Worm (Caenorhabditis elegans) whole organism, late embryonic: Measurements from ENCODE around the gene Y75B8A.10.
A peak's percentile ranks its signal among the peaks of the same experiment; 100 is the strongest.

Source experiments
- C08G9.2 ChIP-seq: sonication (generic microtip); optimal IDR thresholded peaks from 2 replicates; lab custom pipeline; 2016; ENCODE audit warnings: mild to moderate bottlenecking, missing genetic modification characterization, moderate library complexity, missing compliant biosample characterization
- K02D7.2 ChIP-seq: sonication (generic microtip); optimal IDR thresholded peaks from 2 replicates; lab custom pipeline; 2017; ENCODE audit warnings: mild to moderate bottlenecking, missing genetic modification characterization, missing compliant biosample characterization
- K09A11.1 ChIP-seq: sonication (generic microtip); optimal IDR thresholded peaks from 2 replicates; lab custom pipeline; 2017; ENCODE audit warnings: antibody characterized with exemption, mild to moderate bottlenecking, missing genetic modification characterization, missing compliant biosample characterization; ENCODE audit not compliant: insufficient read depth
- ceh-18 ChIP-seq: sonication (generic microtip); optimal IDR thresholded peaks from 2 replicates; lab custom pipeline; 2016; ENCODE audit warnings: missing genetic modification characterization, missing compliant biosample characterization
- ceh-2 ChIP-seq: sonication (generic microtip); optimal IDR thresholded peaks from 2 replicates; lab custom pipeline; 2016; ENCODE audit warnings: missing genotype, missing genetic modification characterization, missing compliant biosample characterization
- ceh-30 ChIP-seq: fragments of 150-350 bp; optimal IDR thresholded peaks from 2 replicates; lab custom pipeline; 2014; ENCODE audit warnings: missing biosample characterization, missing genetic modification characterization
- ceh-34 ChIP-seq: sonication (generic microtip); optimal IDR thresholded peaks from 2 replicates; lab custom pipeline; 2016; ENCODE audit warnings: mild to moderate bottlenecking, missing genetic modification characterization, missing compliant biosample characterization
- ceh-48 ChIP-seq: sonication (generic microtip); optimal IDR thresholded peaks from 2 replicates; lab custom pipeline; 2016; ENCODE audit warnings: missing genetic modification characterization, inconsistent platforms, missing compliant biosample characterization
- ceh-6 ChIP-seq: fragments of 200-800 bp; sonication (Bioruptor generic); optimal IDR thresholded peaks from 2 replicates; lab custom pipeline; 2018; ENCODE audit warnings: mild to moderate bottlenecking, missing genetic modification characterization, missing compliant biosample characterization
- dve-1 ChIP-seq: sonication (generic microtip); optimal IDR thresholded peaks from 2 replicates; lab custom pipeline; 2017; ENCODE audit warnings: antibody characterized with exemption, mild to moderate bottlenecking, missing genetic modification characterization, missing compliant biosample characterization
- ets-4 ChIP-seq: sonication (generic microtip); optimal IDR thresholded peaks from 2 replicates; lab custom pipeline; 2016; ENCODE audit warnings: missing genetic modification characterization, missing compliant biosample characterization
- eyg-1 ChIP-seq: sonication (generic microtip); optimal IDR thresholded peaks from 2 replicates; lab custom pipeline; 2016; ENCODE audit warnings: missing genotype, missing genetic modification characterization, missing compliant biosample characterization
- fax-1 ChIP-seq: sonication (generic microtip); optimal IDR thresholded peaks from 2 replicates; lab custom pipeline; 2016; ENCODE audit warnings: missing genotype, missing genetic modification characterization, missing compliant biosample characterization
- hlh-13 ChIP-seq: fragments of 200-800 bp; sonication (Bioruptor generic); optimal IDR thresholded peaks from 2 replicates; lab custom pipeline; 2018; ENCODE audit warnings: mild to moderate bottlenecking, missing genetic modification characterization, missing compliant biosample characterization
- hlh-15 ChIP-seq: sonication (generic microtip); optimal IDR thresholded peaks from 2 replicates; lab custom pipeline; 2016; ENCODE audit warnings: missing genetic modification characterization, missing compliant biosample characterization
- hlh-30 ChIP-seq: sonication (generic microtip); optimal IDR thresholded peaks from 2 replicates; lab custom pipeline; 2017; ENCODE audit warnings: antibody characterized with exemption, missing genetic modification characterization, missing compliant biosample characterization; ENCODE audit not compliant: insufficient read depth
- hlh-8 ChIP-seq: sonication (generic microtip); optimal IDR thresholded peaks from 2 replicates; lab custom pipeline; 2016; ENCODE audit warnings: missing genotype, missing genetic modification characterization, missing compliant biosample characterization
- lin-11 ChIP-seq: fragments of 200-800 bp; sonication (Bioruptor generic); optimal IDR thresholded peaks from 2 replicates; lab custom pipeline; 2018; ENCODE audit warnings: mild to moderate bottlenecking, missing genetic modification characterization, missing compliant biosample characterization
- nfya-1 ChIP-seq: sonication (generic microtip); optimal IDR thresholded peaks from 2 replicates; lab custom pipeline; 2017; ENCODE audit warnings: missing genetic modification characterization, mild to moderate bottlenecking, missing compliant biosample characterization, antibody characterized with exemption, moderate library complexity
- nhr-11 ChIP-seq: fragments of 150-350 bp; optimal IDR thresholded peaks from 2 replicates; lab custom pipeline; 2014; ENCODE audit warnings: missing biosample characterization, missing genetic modification characterization
- odd-2 ChIP-seq: sonication (generic microtip); optimal IDR thresholded peaks from 2 replicates; lab custom pipeline; 2017; ENCODE audit warnings: antibody characterized with exemption, mild to moderate bottlenecking, missing genetic modification characterization, missing compliant biosample characterization
- pag-3 ChIP-seq: sonication (generic microtip); optimal IDR thresholded peaks from 2 replicates; lab custom pipeline; 2016; ENCODE audit warnings: missing compliant biosample characterization, missing genetic modification characterization, borderline replicate concordance
- pat-9 ChIP-seq: fragments of 200-800 bp; sonication (Bioruptor generic); optimal IDR thresholded peaks from 2 replicates; lab custom pipeline; 2018; ENCODE audit warnings: mild to moderate bottlenecking, missing genetic modification characterization, moderate library complexity, missing compliant biosample characterization
- pax-1 ChIP-seq: fragments of 150-350 bp; optimal IDR thresholded peaks from 2 replicates; lab custom pipeline; 2014; ENCODE audit warnings: missing biosample characterization, missing genetic modification characterization
- pha-2 ChIP-seq: sonication (generic microtip); optimal IDR thresholded peaks from 2 replicates; lab custom pipeline; 2017; ENCODE audit warnings: mild to moderate bottlenecking, missing genetic modification characterization, missing compliant biosample characterization
- pqm-1 ChIP-seq: sonication (generic microtip); optimal IDR thresholded peaks from 2 replicates; lab custom pipeline; 2016; ENCODE audit warnings: missing genetic modification characterization, missing compliant biosample characterization
- tbx-2 ChIP-seq: sonication (generic microtip); optimal IDR thresholded peaks from 2 replicates; lab custom pipeline; 2016; ENCODE audit warnings: missing genetic modification characterization, missing compliant biosample characterization
- ttx-3 ChIP-seq: sonication (generic microtip); optimal IDR thresholded peaks from 2 replicates; lab custom pipeline; 2016; ENCODE audit warnings: missing genetic modification reagents, missing genetic modification characterization, missing compliant biosample characterization
- unc-42 ChIP-seq: sonication (generic microtip); optimal IDR thresholded peaks from 2 replicates; lab custom pipeline; 2016; ENCODE audit warnings: missing genotype, missing genetic modification characterization, missing compliant biosample characterization
- unc-86 ChIP-seq: sonication (generic microtip); optimal IDR thresholded peaks from 2 replicates; lab custom pipeline; 2016; ENCODE audit warnings: missing genetic modification characterization, missing compliant biosample characterization
- zip-5 ChIP-seq: sonication (generic microtip); optimal IDR thresholded peaks from 2 replicates; lab custom pipeline; 2016; ENCODE audit warnings: missing genetic modification characterization, missing compliant biosample characterization
- ztf-16 ChIP-seq: sonication (generic microtip); optimal IDR thresholded peaks from 2 replicates; lab custom pipeline; 2017; ENCODE audit warnings: missing genetic modification characterization, missing compliant biosample characterization

Gene Y75B8A.10

DNA sequence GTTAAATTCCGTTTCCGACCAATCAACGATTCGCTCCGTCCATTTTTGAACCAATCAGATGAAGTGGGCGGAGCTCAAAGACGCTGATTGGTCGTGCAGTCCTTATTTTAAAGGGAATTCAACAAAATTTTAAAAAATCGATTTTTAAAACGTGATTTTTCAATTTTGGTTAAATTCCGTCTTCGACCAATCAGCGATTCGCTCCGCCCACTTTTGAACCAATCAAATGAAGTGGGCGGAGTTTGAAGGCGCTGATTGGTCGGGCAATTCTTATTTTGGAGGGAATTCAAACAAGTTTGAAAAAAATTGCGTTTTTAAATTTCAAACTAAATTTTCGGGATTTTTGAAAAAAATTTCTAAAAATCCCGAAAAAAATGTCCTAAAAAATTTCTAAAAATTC is 29.3 kb downstream of the Y75B8A.10 start:
- TF ChIP-seq ceh-2 (tag; lab: Kevin White, UChicago) = no peak
- TF ChIP-seq nfya-1 (tag; lab: Kevin White, UChicago) = peak; percentile 73
- TF ChIP-seq fax-1 (tag; lab: Kevin White, UChicago) = no peak
- no peak for TF ChIP-seq pha-2

DNA sequence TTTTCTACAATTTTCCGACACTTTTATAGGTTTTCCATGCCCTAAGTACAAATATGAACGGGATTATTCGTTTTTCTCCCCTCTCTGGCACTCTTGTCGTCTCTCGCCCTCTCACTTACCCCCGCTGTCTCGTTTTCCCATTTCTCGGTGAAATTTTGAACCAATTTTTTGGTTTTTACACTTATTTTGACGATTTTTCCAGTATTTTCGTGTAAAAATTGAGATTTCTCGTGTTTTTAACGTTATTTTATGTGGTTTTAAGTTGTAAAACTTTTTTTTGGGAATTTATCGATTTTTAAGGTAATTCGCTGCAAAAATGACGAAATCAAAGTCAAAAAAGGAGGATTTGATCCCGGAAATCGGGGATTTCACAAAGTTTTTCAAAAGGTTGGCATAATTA is 30.2 kb downstream of the Y75B8A.10 start, which contains the start of gene Y75B8A.7:
TSS of gene Y75B8A.7 (plus strand) at position 301 of the 400 bp plus-strand sequence.
- TF ChIP-seq ztf-16 (tag; lab: Kevin White, UChicago) = no peak
- no peak for TF ChIP-seq eyg-1 (tag; lab: Kevin White, UChicago)
- no peak for TF ChIP-seq hlh-15 (tag; lab: Kevin White, UChicago)
- no peak for TF ChIP-seq hlh-8 (tag; lab: Kevin White, UChicago)
- no peak for TF ChIP-seq nhr-11 (tag; lab: Kevin White, UChicago)
- no peak for TF ChIP-seq K02D7.2
- no peak for TF ChIP-seq pag-3 (tag; lab: Kevin White, UChicago)
- no peak for TF ChIP-seq odd-2 (tag; lab: Kevin White, UChicago)
- TF ChIP-seq unc-86 (tag; lab: Kevin White, UChicago) = no peak
- TF ChIP-seq ceh-48 (tag; lab: Kevin White, UChicago) = no peak
- TF ChIP-seq pat-9 = no peak
- TF ChIP-seq pqm-1 = no peak
- no peak for TF ChIP-seq ceh-34 (tag; lab: Kevin White, UChicago)
- TF ChIP-seq ceh-18 (tag; lab: Kevin White, UChicago) = no peak
- TF ChIP-seq, all 69 proteins: peak for 0

DNA sequence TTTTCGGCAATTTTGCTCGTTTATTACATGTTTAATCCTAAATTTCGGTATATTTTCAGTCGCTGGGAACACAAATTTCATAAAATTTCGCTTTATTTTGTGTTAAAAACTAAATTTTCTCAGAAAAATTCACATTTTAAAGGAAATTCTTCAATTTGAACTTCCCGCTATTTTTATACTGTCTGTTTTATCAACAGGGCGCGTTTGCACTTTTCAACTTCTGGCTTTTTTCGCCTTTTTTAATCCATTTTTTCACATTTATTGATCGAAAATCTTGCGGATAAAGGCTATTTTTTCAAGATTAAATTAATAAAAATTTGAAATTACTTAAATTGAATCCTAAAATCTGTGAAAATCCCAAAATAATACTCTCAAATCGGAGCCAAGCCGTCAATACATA is 30.7 kb downstream of the Y75B8A.10 start:
- no peak for TF ChIP-seq hlh-15 (tag; lab: Kevin White, UChicago)
- TF ChIP-seq zip-5 (tag; lab: Kevin White, UChicago) = no peak
- TF ChIP-seq lin-11 (tag; lab: Kevin White, UChicago) = no peak
- TF ChIP-seq tbx-2 (tag; lab: Kevin White, UChicago) = no peak
- no peak for TF ChIP-seq C08G9.2 (tag; lab: Kevin White, UChicago)
- TF ChIP-seq hlh-13 (GFP tag; lab: Kevin White, UChicago) = no peak
- TF ChIP-seq unc-42 (tag; lab: Kevin White, UChicago) = peak; percentile 27
- peak; percentile 9 for TF ChIP-seq nfya-1 (tag; lab: Kevin White, UChicago)
- TF ChIP-seq, all 69 proteins: peak for 2

DNA sequence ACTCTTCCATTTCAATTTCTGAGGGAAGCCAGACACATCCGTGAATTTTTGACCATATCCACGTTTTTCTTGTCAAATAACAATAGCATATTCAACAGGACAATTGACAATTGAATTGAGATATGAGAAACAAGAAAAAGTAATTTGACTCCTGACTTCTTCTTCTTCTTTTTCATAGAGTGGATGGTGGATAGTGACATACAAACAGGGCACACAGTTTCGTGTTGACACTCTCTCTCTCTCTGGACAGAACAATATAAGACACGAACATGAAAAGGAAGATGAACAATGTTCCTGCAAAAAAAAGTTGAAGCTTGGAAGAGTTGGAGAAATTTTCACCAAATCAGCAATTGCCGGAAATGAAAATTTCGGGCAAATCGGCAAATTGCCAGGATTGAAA is 31.7 kb downstream of the Y75B8A.10 start:
- TF ChIP-seq ttx-3 (tag; lab: Kevin White, UChicago) = no peak
- TF ChIP-seq ceh-18 (tag; lab: Kevin White, UChicago) = no peak
- TF ChIP-seq K09A11.1 (tag; lab: Kevin White, UChicago) = no peak
- no peak for TF ChIP-seq fax-1 (tag; lab: Kevin White, UChicago)
- no peak for TF ChIP-seq C08G9.2 (tag; lab: Kevin White, UChicago)
- no peak for TF ChIP-seq lin-11 (tag; lab: Kevin White, UChicago)
- TF ChIP-seq pax-1 (tag; lab: Kevin White, UChicago) = no peak
- TF ChIP-seq ceh-30 (tag; lab: Kevin White, UChicago) = no peak

DNA sequence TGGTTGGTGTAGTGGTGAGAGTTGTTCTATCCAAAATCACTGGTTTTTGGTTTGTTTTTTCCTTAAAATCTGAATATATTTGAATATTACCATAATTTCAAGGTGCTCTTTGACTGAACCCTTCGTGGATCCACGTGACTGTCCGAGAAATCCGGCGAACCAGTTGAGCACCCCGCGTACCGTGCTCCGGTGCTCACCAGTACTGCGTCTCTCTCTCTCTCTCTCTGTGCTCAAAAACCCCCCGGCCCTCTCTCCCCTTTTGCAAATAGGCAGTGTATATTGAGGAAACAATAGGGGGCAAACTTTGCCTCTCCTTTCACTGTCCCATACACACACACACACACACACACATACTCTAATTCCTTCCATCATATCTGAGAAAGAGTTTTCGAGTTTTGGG is 32.9 kb downstream of the Y75B8A.10 start:
- no peak for TF ChIP-seq ceh-30 (tag; lab: Kevin White, UChicago)
- peak; percentile 5 for TF ChIP-seq ceh-34 (tag; lab: Kevin White, UChicago)
- no peak for TF ChIP-seq ets-4
- peak; percentile 28 for TF ChIP-seq hlh-30 (tag; lab: Kevin White, UChicago)
- peak; percentile 36 for TF ChIP-seq ceh-18 (tag; lab: Kevin White, UChicago)

DNA sequence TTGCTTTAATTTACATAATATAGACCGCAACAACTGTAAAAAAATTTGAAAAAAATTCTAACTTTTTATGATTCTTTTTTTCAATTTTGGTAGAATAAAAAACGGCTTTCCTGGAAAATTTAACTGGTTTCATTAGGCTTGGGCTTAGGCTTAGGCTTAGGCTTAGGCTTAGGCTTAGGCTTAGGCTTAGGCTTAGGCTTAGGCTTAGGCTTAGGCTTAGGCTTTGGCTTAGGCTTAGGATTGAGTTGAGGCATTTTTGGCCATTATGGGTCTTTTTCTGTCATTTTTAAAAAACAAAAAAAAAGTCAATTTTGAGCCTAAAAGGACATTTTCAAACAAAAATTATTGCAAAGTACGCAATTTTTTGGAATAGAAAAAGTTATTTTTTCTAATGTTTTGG is 39.0 kb downstream of the Y75B8A.10 start:
- TF ChIP-seq dve-1 (tag; lab: Kevin White, UChicago) (peak; percentile 31), ceh-6 (no peak)
- TF ChIP-seq, all 69 proteins: peak for 1
